Worm (Caenorhabditis elegans) whole organism, L4/young adult: ENCODE results near the gene D1054.3.

Source experiments
- W03F9.2 ChIP-seq: fragments of 150-350 bp; optimal IDR thresholded peaks from 2 replicates; lab custom pipeline; 2014; ENCODE audit warnings: missing biosample characterization, missing genetic modification characterization
- him-1 ChIP-seq: sonication (generic microtip); optimal IDR thresholded peaks from 2 replicates; lab custom pipeline; 2016; ENCODE audit warnings: missing genotype, missing genetic modification reagents, missing genetic modification characterization, missing compliant biosample characterization

- TF ChIP-seq W03F9.2 (tag; lab: Kevin White, UChicago) (no peak), him-1 (no peak)
Observed at ce11 chrV:10804374-10804773, 33.1 kb downstream of the D1054.3 start, which contains the start of gene secs-1.
